Worm (Caenorhabditis elegans): ENCODE data around the gene C31C9.9.

Gene C31C9.9

DNA sequence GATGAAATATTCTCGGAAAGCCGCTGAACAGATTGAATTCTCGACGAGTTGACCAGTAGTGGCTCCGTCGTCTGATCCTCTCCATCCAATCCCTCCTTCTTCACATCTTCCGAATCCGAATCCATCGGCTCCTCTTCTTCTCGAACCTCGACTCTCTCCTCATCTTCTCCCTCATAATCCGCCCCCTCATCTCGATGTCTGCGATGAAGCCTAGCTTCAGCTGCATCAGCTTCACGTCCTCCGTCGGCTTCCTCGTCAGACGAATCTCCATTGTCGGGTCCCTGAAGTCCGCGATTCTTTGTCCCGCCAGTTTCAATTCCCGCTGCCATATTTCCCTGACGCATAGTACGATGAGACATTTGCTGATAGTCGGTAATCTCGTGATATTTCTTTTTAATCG, 30.8 kb downstream of the C31C9.9 start:
- no peak for TF ChIP-seq gmeb-1 (tag; optimal IDR thresholded peaks at IDR 0.05)
- no peak for TF ChIP-seq alr-1 (tag; optimal IDR thresholded peaks at IDR 0.05)
- TF ChIP-seq unc-39 (tag; optimal IDR thresholded peaks at IDR 0.05) = no peak
- no peak for TF ChIP-seq nhr-11 (tag; optimal IDR thresholded peaks at IDR 0.05)
- TF ChIP-seq blmp-1 (tag; optimal IDR thresholded peaks at IDR 0.05; ENCODE audit: insufficient read depth) = no peak
- TF ChIP-seq Y55F3AM.14 (GFP tag; optimal IDR thresholded peaks at IDR 0.05) = no peak
- TF ChIP-seq elt-1 (tag; optimal IDR thresholded peaks at IDR 0.05) = no peak
- no peak for TF ChIP-seq ztf-4 (tag; optimal IDR thresholded peaks at IDR 0.05)
- TF ChIP-seq nhr-25 (tag; optimal IDR thresholded peaks at IDR 0.05) = no peak
- TF ChIP-seq ZK546.5 (tag; optimal IDR thresholded peaks at IDR 0.05) = no peak
- TF ChIP-seq R02D3.7 (tag; optimal IDR thresholded peaks at IDR 0.05) = no peak
- no peak for TF ChIP-seq fos-1 (tag; optimal IDR thresholded peaks at IDR 0.05)
- TF ChIP-seq mbf-1 (tag; optimal IDR thresholded peaks at IDR 0.05) = no peak
- no peak for TF ChIP-seq ztf-1 (GFP tag; conservative IDR thresholded peaks at IDR 0.05)
- TF ChIP-seq lin-11 (tag; optimal IDR thresholded peaks at IDR 0.05) = no peak
- TF ChIP-seq egl-27 (tag; optimal IDR thresholded peaks at IDR 0.05) = no peak
- TF ChIP-seq sma-9 (GFP tag; optimal IDR thresholded peaks at IDR 0.05) = no peak
- TF ChIP-seq sma-9 (tag; optimal IDR thresholded peaks at IDR 0.05) = no peak

DNA sequence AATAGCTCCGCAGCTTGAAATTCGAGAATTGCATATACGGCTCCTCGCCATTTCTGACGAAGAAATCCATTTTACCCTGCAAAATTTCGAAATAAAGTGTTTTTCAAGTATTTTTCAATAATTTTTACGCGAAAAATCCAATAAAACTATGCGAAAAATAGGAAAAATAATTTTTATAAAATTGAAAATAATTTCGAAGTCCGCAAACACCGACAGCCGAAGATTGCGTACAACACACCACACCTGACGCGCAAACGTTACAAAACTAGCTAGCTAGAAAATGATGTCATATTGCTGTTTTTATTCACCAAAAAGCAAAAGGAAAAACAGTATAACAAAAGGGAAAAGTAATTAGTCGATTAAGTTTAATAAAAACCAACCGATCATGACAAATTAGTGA, 39.9 kb downstream of the C31C9.9 start, which contains the start of gene rpoa-1:
TSS of gene rpoa-1 (minus strand) at position 84 of the 400 bp plus-strand sequence.
- TF ChIP-seq unc-39 (tag; optimal IDR thresholded peaks at IDR 0.05) (no peak), elt-3 (tag; optimal IDR thresholded peaks at IDR 0.05) (no peak), elt-1 (tag; optimal IDR thresholded peaks at IDR 0.05) (no peak), nhr-237 (tag; optimal IDR thresholded peaks at IDR 0.05) (no peak), fos-1 (tag; optimal IDR thresholded peaks at IDR 0.05) (peak; percentile 0), nhr-129 (tag; optimal IDR thresholded peaks at IDR 0.05) (no peak), F13H6.1 (tag; optimal IDR thresholded peaks at IDR 0.05) (no peak), R02D3.7 (tag; optimal IDR thresholded peaks at IDR 0.05) (no peak), zag-1 (tag; optimal IDR thresholded peaks at IDR 0.05) (no peak), ZK546.5 (tag; optimal IDR thresholded peaks at IDR 0.05) (no peak), nhr-11 (tag; optimal IDR thresholded peaks at IDR 0.05) (no peak), nhr-77 (tag; optimal IDR thresholded peaks at IDR 0.05) (no peak), nhr-12 (tag; optimal IDR thresholded peaks at IDR 0.05) (no peak), sma-9 (GFP tag; optimal IDR thresholded peaks at IDR 0.05) (no peak), sma-9 (tag; optimal IDR thresholded peaks at IDR 0.05) (no peak), lsy-2 (tag; optimal IDR thresholded peaks at IDR 0.05) (peak in 1 of 2 experiments; percentile 70), unc-62 (GFP tag; optimal IDR thresholded peaks at IDR 0.05) (no peak), lin-11 (tag; optimal IDR thresholded peaks at IDR 0.05) (no peak), nhr-21 (tag; optimal IDR thresholded peaks at IDR 0.05) (no peak), C34F6.9 (tag; optimal IDR thresholded peaks at IDR 0.05) (peak; percentile 46), gmeb-1 (tag; optimal IDR thresholded peaks at IDR 0.05) (peak; percentile 25), sem-4 (tag; optimal IDR thresholded peaks at IDR 0.05) (no peak), mab-5 (tag; optimal IDR thresholded peaks at IDR 0.05) (no peak), ama-1 (optimal IDR thresholded peaks at IDR 0.05) (no peak), lin-13 (GFP tag; optimal IDR thresholded peaks at IDR 0.05) (no peak), Y55F3AM.14 (GFP tag; optimal IDR thresholded peaks at IDR 0.05) (no peak), skn-1 (tag; optimal IDR thresholded peaks at IDR 0.05) (no peak), sma-3 (GFP tag; optimal IDR thresholded peaks at IDR 0.05) (no peak), nhr-6 (tag; optimal IDR thresholded peaks at IDR 0.05) (no peak), ceh-16 (tag; optimal IDR thresholded peaks at IDR 0.05) (no peak), nhr-23 (tag; optimal IDR thresholded peaks at IDR 0.05) (no peak), unc-55 (GFP tag; optimal IDR thresholded peaks at IDR 0.05) (peak; percentile 44)

DNA sequence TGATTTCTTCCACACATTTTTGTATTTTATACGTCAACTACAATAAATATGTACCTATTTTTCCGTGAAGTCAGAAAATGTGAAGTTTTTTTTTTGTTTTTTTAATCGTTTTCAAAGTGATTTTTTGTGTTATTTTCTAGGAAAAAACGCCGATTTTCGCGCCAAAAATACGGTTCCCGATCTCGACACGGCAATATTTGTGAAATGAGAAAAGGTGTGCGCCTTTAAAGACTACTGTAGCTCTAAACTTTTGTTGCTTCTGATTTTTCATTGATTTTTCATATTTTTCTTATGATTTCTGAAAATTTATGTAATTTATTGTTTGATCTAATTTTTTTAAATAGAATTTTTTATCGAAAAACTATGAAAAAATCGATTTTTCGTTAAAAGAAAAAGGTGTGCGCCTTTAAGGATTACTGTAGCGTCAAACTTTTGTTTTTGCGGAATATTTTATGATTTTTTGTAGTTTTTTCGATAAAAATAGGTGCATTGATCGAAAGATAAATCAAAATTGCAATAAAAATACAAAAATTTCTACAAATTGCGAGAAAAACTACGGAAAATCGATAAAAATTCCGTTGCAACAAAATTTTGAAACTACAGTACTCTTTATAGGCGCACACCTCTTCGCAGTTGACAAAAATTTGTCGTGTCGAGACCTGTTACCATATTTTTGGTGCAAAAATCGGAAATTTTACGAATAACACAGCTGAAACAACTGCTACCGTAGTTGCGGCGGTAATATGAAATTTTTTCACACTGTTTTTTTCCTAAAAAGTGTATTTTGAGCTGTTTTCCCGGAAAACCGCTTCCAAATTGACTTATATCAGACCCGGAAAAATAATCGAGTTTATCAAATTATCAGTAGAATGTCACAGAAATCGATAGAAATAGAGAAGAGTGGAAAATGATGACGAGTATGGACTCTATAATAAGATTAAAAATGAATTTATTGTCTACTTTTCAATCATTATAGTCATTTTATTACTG, 40.8 kb downstream of the C31C9.9 start, which contains the start of gene kqt-3:
TSS of gene kqt-3 (plus strand) at position 940 of the 990 bp plus-strand sequence.
- peak; percentile 26 for TF ChIP-seq fos-1 (tag; optimal IDR thresholded peaks at IDR 0.05)
- TF ChIP-seq ceh-82 (tag; optimal IDR thresholded peaks at IDR 0.05) = no peak

All from whole organism, L2 larva.